Worm (Caenorhabditis elegans): ENCODE results near the gene znf-706.

DNA sequence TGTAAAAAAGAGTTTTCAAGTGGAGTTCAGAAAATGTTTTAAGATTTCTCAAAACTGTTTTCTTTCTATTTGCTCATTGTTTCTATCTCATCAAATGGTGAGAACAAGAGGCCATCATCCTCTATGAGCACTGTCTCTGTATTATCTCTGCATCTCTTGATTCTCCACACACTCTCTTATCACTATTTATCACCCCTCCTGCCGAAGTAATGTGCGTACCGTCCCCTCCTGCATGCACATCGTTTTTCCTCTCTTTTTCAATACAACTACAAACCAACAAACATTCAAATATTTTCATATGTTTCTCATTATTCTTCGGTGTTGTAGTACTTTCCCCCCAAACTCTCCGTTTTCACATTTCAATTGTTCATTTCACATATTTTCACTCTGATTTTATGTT lies 20.4 kb upstream of the znf-706 start:
- no peak for TF ChIP-seq fkh-10 (GFP tag; optimal IDR thresholded peaks at IDR 0.05)
- no peak for TF ChIP-seq nhr-76 (tag; optimal IDR thresholded peaks at IDR 0.05)
- TF ChIP-seq snpc-4 (tag; optimal IDR thresholded peaks at IDR 0.05) = no peak
- TF ChIP-seq nhr-11 (tag; optimal IDR thresholded peaks at IDR 0.05) = no peak
- no peak for TF ChIP-seq tra-1 (GFP tag; IDR thresholded peaks at IDR 0.05)
- no peak for TF ChIP-seq Y48G9A.11 (GFP tag; IDR thresholded peaks at IDR 0.05)
- TF ChIP-seq zag-1 (tag; optimal IDR thresholded peaks at IDR 0.05) = no peak
- no peak for TF ChIP-seq nhr-77 (tag; optimal IDR thresholded peaks at IDR 0.05)
